Fruit fly (Drosophila melanogaster) Kc167 (cell line): ENCODE results near the gene Ada1-2.
"Not testable (repeated sequence)": the region's sequence is repeated elsewhere in the genome, so short reads cannot be mapped to it uniquely, and the experiment has no call there.

Experiments
- Sin3A ChIP-seq: fragments of >200 bp; optimal IDR thresholded peaks from 2 replicates; lab custom pipeline; 2018; ENCODE audit warnings: missing external identifiers
- psq ChIP-seq: fragments of >200 bp; optimal IDR thresholded peaks from 2 replicates; lab custom pipeline; 2017; ENCODE audit warnings: missing external identifiers

DNA sequence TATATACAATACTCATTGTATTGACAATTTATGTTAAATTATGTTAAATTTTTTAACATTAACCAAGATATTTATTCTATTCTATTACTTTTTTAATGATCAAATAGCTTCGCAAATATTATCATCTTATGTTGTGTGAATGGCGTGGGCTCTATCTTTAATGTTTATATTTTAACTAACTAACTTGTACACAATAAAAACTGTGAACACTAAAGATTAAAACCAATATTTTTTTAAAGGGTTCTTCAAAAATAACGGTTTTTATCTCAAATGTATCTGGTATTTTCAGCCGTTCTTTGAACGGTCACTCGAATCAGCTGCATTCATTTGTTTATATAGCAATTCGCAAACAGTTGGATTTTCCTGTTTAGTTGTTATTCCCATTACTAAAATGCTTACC lies at the start of gene Ada1-2:
- not testable (repeated sequence) for TF ChIP-seq Sin3A, psq (lab: Kevin White, UChicago)
